Worm (Caenorhabditis elegans): Measurements from ENCODE around the gene asb-2.

ce11 chrX:4490400-4490799, 20.8 kb downstream of the asb-2 start:
- TF ChIP-seq tbx-11 (GFP tag; IDR thresholded peaks at IDR 0.05) (no peak), ceh-36 (tag; optimal IDR thresholded peaks at IDR 0.05) (no peak), scrt-1 (GFP tag; IDR thresholded peaks at IDR 0.05) (no peak), flt-1 (GFP tag; IDR thresholded peaks at IDR 0.05) (no peak), F13C5.2 (tag; optimal IDR thresholded peaks at IDR 0.05) (no peak), tra-4 (tag; optimal IDR thresholded peaks at IDR 0.05) (no peak), ets-7 (tag; optimal IDR thresholded peaks at IDR 0.05) (no peak), hmbx-1 (tag; optimal IDR thresholded peaks at IDR 0.05) (no peak)
